Fruit fly (Drosophila melanogaster): ENCODE data around the gene CG31909.
A peak's percentile ranks its signal among the peaks of the same experiment; 100 is the strongest.

CG31909 gene

DNA sequence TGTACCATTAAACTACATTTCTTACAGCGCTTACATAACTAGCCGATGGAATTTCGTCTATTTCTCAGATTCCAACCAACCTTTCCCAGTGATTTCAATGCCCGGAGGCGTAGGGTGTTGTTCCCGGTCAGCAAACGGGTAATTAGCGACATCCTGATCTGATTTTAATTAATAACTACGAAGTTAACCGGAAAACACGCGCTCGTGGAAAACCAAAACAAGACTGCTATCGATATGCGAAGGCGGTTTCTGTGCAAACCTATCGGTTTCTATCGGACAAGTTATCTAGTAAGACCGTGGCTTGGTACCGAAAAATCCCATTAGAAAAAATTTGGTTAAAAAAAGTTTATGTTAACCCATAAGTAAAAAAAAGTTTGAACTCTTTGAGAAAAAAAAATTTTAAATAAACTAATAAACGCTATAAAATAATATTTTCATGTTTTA, 34.5 kb upstream of the CG31909 start, which contains the start of gene mEFG1 (continued):
- TF ChIP-seq CG4854 (GFP tag; optimal IDR thresholded peaks at IDR 0.05) = no peak
- TF ChIP-seq wdn (GFP tag; IDR thresholded peaks at IDR 0.05) = no peak
- TF ChIP-seq CG30431 (GFP tag; optimal IDR thresholded peaks at IDR 0.05) = no peak
- TF ChIP-seq ssp (GFP tag; IDR thresholded peaks at IDR 0.05) = no peak
- TF ChIP-seq phol (tag; optimal IDR thresholded peaks at IDR 0.05) = peak; percentile 19
- TF ChIP-seq pb (GFP tag; optimal IDR thresholded peaks at IDR 0.05) = no peak
- no peak for TF ChIP-seq CG7271 (tag; optimal IDR thresholded peaks at IDR 0.05)
- no peak for TF ChIP-seq Six4 (GFP tag; optimal IDR thresholded peaks at IDR 0.05)
- peak; percentile 12; the same call in 1 of the 2 replicates for TF ChIP-seq Xrp1 (GFP tag; IDR thresholded peaks at IDR 0.05)
- TF ChIP-seq D19B (GFP tag; optimal IDR thresholded peaks at IDR 0.05) = no peak
- no peak for TF ChIP-seq Adf1 (GFP tag; IDR thresholded peaks at IDR 0.05)
- TF ChIP-seq CG10366 (GFP tag; IDR thresholded peaks at IDR 0.05) = no peak
- TF ChIP-seq Side (GFP tag; optimal IDR thresholded peaks at IDR 0.05) = no peak
- TF ChIP-seq CG8281 (tag; optimal IDR thresholded peaks at IDR 0.05) = no peak
- peak; percentile 60; the same call in 1 of the 3 replicates for TF ChIP-seq knrl (GFP tag; IDR thresholded peaks at IDR 0.05; ENCODE audit: partially characterized antibody)
- no peak for TF ChIP-seq Doc2 (GFP tag; IDR thresholded peaks at IDR 0.05)
- TF ChIP-seq cg (GFP tag; optimal IDR thresholded peaks at IDR 0.05) = no peak
- TF ChIP-seq BEAF-32 (GFP tag; optimal IDR thresholded peaks at IDR 0.05) = peak; percentile 69
- TF ChIP-seq gce (GFP tag; IDR thresholded peaks at IDR 0.05) = no peak
- no peak for TF ChIP-seq CG15696 (tag; optimal IDR thresholded peaks at IDR 0.05)
- TF ChIP-seq CG14441 (GFP tag; IDR thresholded peaks at IDR 0.05) = no peak
- no peak for TF ChIP-seq gro (GFP tag; optimal IDR thresholded peaks at IDR 0.05)
- no peak for TF ChIP-seq CG31365 (tag; optimal IDR thresholded peaks at IDR 0.05)
- no peak for TF ChIP-seq crc (GFP tag; optimal IDR thresholded peaks at IDR 0.05)
- peak; percentile 84 for TF ChIP-seq Opbp (GFP tag; IDR thresholded peaks at IDR 0.05; ENCODE audit: partially characterized antibody)
- no peak for TF ChIP-seq NC2α (GFP tag; optimal IDR thresholded peaks at IDR 0.05)
- no peak for TF ChIP-seq Nf-YB (GFP tag; optimal IDR thresholded peaks at IDR 0.05)
- TF ChIP-seq CG6791 (GFP tag; IDR thresholded peaks at IDR 0.05; ENCODE audit: partially characterized antibody) = peak; percentile 81
- TF ChIP-seq trem (tag; optimal IDR thresholded peaks at IDR 0.05) = peak; percentile 25
- no peak for TF ChIP-seq eve (GFP tag; optimal IDR thresholded peaks at IDR 0.05)
- no peak for TF ChIP-seq H15 (GFP tag; IDR thresholded peaks at IDR 0.05)
- no peak for TF ChIP-seq CG17568 (GFP tag; optimal IDR thresholded peaks at IDR 0.05)
- TF ChIP-seq ase (GFP tag; IDR thresholded peaks at IDR 0.05) = no peak
- TF ChIP-seq ham (GFP tag; IDR thresholded peaks at IDR 0.05) = no peak
- TF ChIP-seq toy (GFP tag; IDR thresholded peaks at IDR 0.05) = no peak
- no peak for TF ChIP-seq fd64A (GFP tag; optimal IDR thresholded peaks at IDR 0.05)
- no peak for TF ChIP-seq schlank (tag; optimal IDR thresholded peaks at IDR 0.05)
- TF ChIP-seq CG12769 (tag; optimal IDR thresholded peaks at IDR 0.05) = no peak
- no peak for TF ChIP-seq CG34422 (GFP tag; IDR thresholded peaks at IDR 0.05)
- no peak for TF ChIP-seq Chrac-16 (GFP tag; optimal IDR thresholded peaks at IDR 0.05)
- no peak for TF ChIP-seq CG12071 (GFP tag; optimal IDR thresholded peaks at IDR 0.05)
- TF ChIP-seq CG15073 (GFP tag; optimal IDR thresholded peaks at IDR 0.05) = no peak
- TF ChIP-seq gfzf (GFP tag; optimal IDR thresholded peaks at IDR 0.05) = peak; percentile 78
- no peak for TF ChIP-seq CG14050 (GFP tag; IDR thresholded peaks at IDR 0.05)
- peak; percentile 25 for TF ChIP-seq CoRest (tag; optimal IDR thresholded peaks at IDR 0.05)
- TF ChIP-seq CG3847 (GFP tag; IDR thresholded peaks at IDR 0.05) = no peak
- no peak for TF ChIP-seq CG8478 (optimal IDR thresholded peaks at IDR 0.05)
- TF ChIP-seq usp (GFP tag; optimal IDR thresholded peaks at IDR 0.05) = no peak
- TF ChIP-seq CG16813 (GFP tag; IDR thresholded peaks at IDR 0.05; ENCODE audit: partially characterized antibody) = peak; percentile 70
- TF ChIP-seq CG1647 (GFP tag; optimal IDR thresholded peaks at IDR 0.05) = no peak
- TF ChIP-seq CG42726 (GFP tag; IDR thresholded peaks at IDR 0.05; ENCODE audit: partially characterized antibody) = peak; percentile 72
- TF ChIP-seq corto (GFP tag; optimal IDR thresholded peaks at IDR 0.05) = no peak
